Fruit fly (Drosophila melanogaster): ENCODE results near the gene Bx.

DNA sequence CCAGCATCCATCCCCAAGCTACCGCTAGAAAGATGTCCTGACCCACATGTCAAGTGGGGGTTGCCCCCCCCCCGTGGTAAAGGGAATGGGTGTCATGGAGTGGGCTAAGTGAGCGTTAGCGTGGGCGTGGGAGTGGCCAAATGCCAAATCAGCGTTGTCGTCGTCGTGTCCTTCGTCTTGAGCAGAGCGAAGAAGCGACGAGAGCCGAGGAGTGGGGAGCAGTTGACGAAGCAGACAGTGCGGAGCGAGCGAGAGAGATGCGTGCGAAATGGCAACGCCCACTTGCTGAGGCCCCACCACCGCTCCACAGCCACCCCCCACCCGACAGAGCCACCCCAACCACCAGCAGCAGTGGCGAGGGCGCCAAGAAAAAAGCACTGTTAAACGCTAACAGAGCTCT, 59.9 kb downstream of the Bx start:
- TF ChIP-seq usp (GFP tag; optimal IDR thresholded peaks at IDR 0.05) (no peak), pan (optimal IDR thresholded peaks at IDR 0.05) (no peak), psq (optimal IDR thresholded peaks at IDR 0.05) (no peak)

All from whole organism.